Worm (Caenorhabditis elegans): ENCODE data around the gene tag-10.

Gene tag-10

DNA sequence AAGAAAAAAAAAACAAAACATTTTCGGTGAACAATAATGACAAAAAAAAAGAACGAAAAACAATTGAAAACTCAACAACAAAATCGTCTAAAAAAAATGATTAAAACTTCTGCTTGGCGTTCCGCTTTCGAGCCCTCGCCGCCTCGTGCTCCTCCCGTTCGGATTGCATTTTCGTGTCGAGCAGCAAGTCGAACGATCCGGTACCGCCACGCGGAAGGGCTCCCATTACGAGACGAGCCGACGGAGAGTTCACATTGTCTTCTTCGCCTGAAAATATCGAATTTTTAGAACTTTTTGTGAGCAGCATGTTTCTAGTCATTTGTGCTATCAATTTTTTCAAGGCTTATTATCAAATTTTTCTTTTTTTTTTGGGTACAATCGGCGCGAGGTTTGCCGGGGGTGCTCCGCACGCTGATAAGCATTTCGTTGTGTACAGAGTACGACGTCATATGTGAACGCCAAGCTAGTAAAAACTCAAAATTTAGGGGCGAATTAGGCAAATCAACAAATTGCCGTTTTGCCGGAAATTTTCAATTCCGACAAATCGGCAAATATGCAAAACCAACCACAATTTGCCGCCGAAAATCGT lies 38.4 kb downstream of the tag-10 start:
- no peak for TF ChIP-seq him-1 (tag; optimal IDR thresholded peaks at IDR 0.05)
- no peak for TF ChIP-seq dao-5 (tag; optimal IDR thresholded peaks at IDR 0.05)
- TF ChIP-seq W03F9.2 (tag; optimal IDR thresholded peaks at IDR 0.05), result no peak

DNA sequence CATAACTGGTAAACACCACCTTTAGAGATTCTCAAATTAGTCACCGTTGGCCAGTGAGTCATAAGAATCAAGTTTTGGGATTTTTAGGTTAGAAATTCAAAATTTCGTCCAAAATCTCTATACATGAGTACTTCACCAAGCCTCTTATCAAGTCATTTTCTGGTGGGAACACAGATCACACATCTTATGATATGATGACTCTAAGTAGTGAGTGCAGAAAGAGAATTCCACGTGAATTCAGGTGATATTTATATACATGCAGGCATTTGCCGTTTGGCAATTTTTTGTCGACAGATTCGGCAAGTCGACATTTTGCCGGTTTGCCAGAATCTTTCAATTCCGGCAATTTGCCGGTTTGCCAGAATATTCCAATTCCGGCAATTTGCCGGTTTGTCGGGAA lies 39.7 kb downstream of the tag-10 start:
- TF ChIP-seq him-1 (tag; optimal IDR thresholded peaks at IDR 0.05) (no peak), dao-5 (tag; optimal IDR thresholded peaks at IDR 0.05) (no peak), W03F9.2 (tag; optimal IDR thresholded peaks at IDR 0.05) (no peak)

DNA sequence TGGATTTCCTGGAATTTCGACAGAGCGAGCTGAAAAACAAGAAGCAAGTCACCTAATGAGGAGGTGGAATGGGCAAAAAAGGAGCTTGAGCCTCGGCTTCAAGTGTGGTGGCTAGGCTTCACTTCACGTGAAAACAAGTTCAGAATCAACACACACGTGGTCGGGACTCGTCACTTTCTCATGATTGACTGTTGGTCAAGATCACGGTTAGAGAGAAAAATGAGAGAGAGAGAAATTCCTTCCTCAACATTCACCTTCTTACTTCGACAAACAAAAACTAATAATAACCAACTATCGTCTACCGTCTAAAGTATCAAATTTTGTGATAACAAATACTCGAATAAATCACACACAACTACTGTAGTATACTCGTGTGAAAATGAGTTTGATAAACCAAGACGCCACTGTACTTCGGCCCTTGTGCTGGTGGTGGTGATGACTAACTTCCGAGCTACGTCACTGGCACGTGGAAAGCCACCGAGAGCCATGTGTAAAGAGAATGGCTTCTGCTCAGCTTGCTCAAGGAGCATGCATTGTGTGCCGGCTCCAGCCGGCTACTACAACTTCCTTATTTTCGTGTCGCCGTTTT lies 41.3 kb downstream of the tag-10 start:
- TF ChIP-seq dao-5 (tag; optimal IDR thresholded peaks at IDR 0.05) (no peak), W03F9.2 (tag; optimal IDR thresholded peaks at IDR 0.05) (no peak), him-1 (tag; optimal IDR thresholded peaks at IDR 0.05) (no peak)

DNA sequence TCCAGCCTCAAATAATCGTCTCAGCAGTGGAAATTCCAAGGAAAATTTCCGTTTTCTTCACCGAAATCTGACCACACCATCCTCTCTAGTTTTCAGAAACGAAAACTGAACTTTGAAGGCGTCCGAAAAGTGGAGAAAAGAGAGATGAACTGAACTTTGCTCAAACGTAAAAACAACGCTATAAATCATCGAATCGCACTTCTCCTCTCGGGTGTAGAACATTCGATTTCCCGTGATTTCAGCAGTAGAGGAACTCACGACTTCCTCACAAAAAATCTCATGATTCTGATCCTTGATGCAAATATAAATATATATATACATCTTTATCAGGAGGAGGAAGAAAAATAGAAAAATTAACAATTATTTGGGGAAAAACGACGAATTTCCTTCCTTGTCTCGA lies 42.8 kb downstream of the tag-10 start:
- no peak for TF ChIP-seq him-1 (tag; optimal IDR thresholded peaks at IDR 0.05)

DNA sequence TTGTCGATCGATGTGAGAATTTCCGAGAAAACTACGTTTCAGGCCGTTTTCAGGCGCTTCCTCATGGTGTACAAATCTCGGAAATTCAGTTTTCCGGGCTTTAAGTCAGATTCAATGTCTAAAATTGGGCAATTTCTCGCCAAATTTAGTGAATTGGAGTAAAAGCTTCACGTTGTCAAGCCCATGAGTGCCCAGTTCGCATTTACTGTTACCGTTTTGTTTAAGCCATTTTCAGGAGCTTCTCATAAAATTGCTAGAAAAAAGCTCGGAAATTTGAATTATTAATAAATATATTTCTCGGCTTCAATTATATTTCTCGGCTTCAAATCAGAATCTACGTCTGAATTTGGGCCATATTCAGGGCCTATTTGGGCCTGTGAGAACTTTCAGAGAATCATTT lies 45.5 kb downstream of the tag-10 start:
- no peak for TF ChIP-seq him-1 (tag; optimal IDR thresholded peaks at IDR 0.05)
- no peak for TF ChIP-seq W03F9.2 (tag; optimal IDR thresholded peaks at IDR 0.05)
- no peak for TF ChIP-seq dao-5 (tag; optimal IDR thresholded peaks at IDR 0.05)

DNA sequence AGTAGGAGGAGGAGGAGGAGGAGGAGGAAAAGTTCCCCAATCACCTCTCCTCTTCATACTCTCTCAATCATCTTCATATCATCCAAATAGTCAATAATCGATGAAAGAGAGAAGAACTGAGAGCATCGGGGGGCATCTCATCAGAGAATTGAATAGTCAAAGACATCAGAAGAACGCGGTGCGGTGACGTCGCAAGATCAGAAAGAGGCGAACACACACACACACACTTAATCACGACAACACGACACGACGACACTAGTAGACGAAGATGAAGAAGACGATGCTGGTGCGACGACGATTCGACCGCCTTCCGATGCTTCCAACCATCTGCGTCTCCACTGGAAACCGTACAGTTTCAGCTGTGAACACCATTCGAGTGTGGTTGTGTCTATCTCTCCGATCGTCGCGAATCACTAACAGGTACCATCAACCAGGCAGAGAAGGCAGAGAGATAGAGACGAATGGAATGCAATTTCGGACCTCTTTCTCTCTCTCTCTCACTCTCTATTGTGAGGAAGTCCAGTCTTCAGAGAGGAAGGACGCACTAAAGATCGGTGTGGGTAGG lies 46.3 kb downstream of the tag-10 start:
- no peak for TF ChIP-seq him-1 (tag; optimal IDR thresholded peaks at IDR 0.05)
- no peak for TF ChIP-seq W03F9.2 (tag; optimal IDR thresholded peaks at IDR 0.05)
- TF ChIP-seq dao-5 (tag; optimal IDR thresholded peaks at IDR 0.05), result no peak

DNA sequence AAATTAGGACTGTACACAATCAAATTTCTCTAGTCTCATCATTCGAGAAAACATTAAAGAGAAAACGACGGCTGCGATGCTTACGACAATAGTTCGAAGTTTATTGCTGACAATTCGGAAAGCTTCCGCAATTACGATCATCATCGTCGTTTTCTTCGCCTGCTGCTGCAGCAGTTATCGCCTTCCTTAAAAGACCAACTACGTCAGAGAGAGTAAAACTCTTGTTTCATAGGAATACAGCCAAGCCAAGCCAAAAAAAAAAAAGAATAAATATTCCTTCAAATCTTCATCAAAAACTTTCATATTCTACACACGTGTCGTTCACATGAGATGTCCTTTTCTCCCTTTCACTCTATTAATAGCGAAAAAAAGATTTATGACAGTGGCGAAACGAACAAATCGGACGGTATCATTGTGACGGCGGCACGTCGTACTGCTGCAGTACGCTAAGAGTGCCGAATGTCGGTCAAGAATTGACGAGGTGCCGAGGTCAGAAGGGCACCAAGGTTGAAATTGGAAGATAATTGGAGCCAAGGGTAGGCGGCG lies 47.5 kb downstream of the tag-10 start:
- TF ChIP-seq dao-5 (tag; optimal IDR thresholded peaks at IDR 0.05) (no peak), W03F9.2 (tag; optimal IDR thresholded peaks at IDR 0.05) (no peak), him-1 (tag; optimal IDR thresholded peaks at IDR 0.05) (no peak)

DNA sequence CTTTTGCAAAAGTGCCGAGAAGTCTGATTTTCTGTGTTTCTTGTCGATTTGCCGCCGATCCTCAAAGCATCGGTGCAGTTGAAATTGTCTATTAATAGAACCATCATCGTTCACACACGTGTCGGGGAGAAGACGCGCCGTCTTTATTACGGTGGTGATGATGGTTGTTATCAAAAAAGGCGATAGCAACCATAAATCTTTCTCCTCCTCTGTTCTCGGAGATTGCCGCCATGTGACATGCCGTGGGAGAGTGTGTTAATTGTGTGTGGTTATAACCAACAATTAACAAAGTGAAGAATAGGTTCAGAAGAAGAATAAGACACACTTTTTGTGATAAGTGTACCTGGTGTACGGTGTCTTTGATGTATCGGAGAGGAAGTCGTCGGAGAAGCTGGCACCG lies 48.7 kb downstream of the tag-10 start:
- TF ChIP-seq W03F9.2 (tag; optimal IDR thresholded peaks at IDR 0.05) (no peak), dao-5 (tag; optimal IDR thresholded peaks at IDR 0.05) (no peak), him-1 (tag; optimal IDR thresholded peaks at IDR 0.05) (no peak)

DNA sequence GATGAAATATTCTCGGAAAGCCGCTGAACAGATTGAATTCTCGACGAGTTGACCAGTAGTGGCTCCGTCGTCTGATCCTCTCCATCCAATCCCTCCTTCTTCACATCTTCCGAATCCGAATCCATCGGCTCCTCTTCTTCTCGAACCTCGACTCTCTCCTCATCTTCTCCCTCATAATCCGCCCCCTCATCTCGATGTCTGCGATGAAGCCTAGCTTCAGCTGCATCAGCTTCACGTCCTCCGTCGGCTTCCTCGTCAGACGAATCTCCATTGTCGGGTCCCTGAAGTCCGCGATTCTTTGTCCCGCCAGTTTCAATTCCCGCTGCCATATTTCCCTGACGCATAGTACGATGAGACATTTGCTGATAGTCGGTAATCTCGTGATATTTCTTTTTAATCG lies 53.2 kb downstream of the tag-10 start:
- TF ChIP-seq W03F9.2 (tag; optimal IDR thresholded peaks at IDR 0.05) (no peak), dao-5 (tag; optimal IDR thresholded peaks at IDR 0.05) (no peak), him-1 (tag; optimal IDR thresholded peaks at IDR 0.05) (no peak)
